Fruit fly (Drosophila melanogaster) whole organism, prepupa: ENCODE results near the gene Cdc42.
A peak's percentile ranks its signal among the peaks of the same experiment; 100 is the strongest.

Source experiments
- CG3032 ChIP-seq: fragments of 200-800 bp; optimal IDR thresholded peaks from 2 replicates; lab custom pipeline; 2019; ENCODE audit warnings: missing biosample characterization, mild to moderate bottlenecking, missing genetic modification characterization, moderate library complexity
- CG6792 ChIP-seq: fragments of 200-800 bp; sonication (Bioruptor generic); optimal IDR thresholded peaks from 3 replicates; lab custom pipeline; 2016; ENCODE audit warnings: missing biosample characterization, missing genetic modification characterization
- Eip78C ChIP-seq: fragments of 200-800 bp; sonication (Bioruptor generic); peaks from one replicate; lab custom pipeline; 2016; ENCODE audit warnings: missing biosample characterization, missing genetic modification characterization
- Hr38 ChIP-seq: sonication (Bioruptor generic); optimal IDR thresholded peaks from 2 replicates; lab custom pipeline; 2016; ENCODE audit warnings: missing biosample characterization, missing genetic modification characterization
- Sox14 ChIP-seq: fragments of 200-800 bp; sonication (Bioruptor generic); optimal IDR thresholded peaks from 3 replicates; lab custom pipeline; 2016; ENCODE audit warnings: missing biosample characterization, missing genetic modification characterization
- esn ChIP-seq: fragments of 200-800 bp; sonication (Bioruptor generic); optimal IDR thresholded peaks from 2 replicates; lab custom pipeline; 2016; ENCODE audit warnings: missing biosample characterization, mild to moderate bottlenecking, missing genetic modification characterization, moderate library complexity

dm6 chrX:19697255-19697877 lies 475 bp downstream of the Cdc42 start:
- TF ChIP-seq CG6792 (GFP tag; lab: Kevin White, UChicago) (no peak), CG3032 (no peak), Hr38 (GFP tag; lab: Kevin White, UChicago) (no peak), Eip78C (GFP tag; lab: Kevin White, UChicago) (peak; percentile 60), esn (peak; percentile 21), Sox14 (GFP tag; lab: Kevin White, UChicago) (peak; percentile 48)
